Worm (Caenorhabditis elegans): ENCODE results near the gene F13E9.12.

Gene F13E9.12

ce11 chrIV:10898160-10898559 lies 23.7 kb upstream of the F13E9.12 start:
- TF ChIP-seq unc-55 (GFP tag; optimal IDR thresholded peaks at IDR 0.05) (no peak), nhr-10 (tag; optimal IDR thresholded peaks at IDR 0.05) (no peak), nhr-237 (tag; optimal IDR thresholded peaks at IDR 0.05) (no peak), ztf-11 (tag; optimal IDR thresholded peaks at IDR 0.05) (no peak), F13H6.1 (tag; optimal IDR thresholded peaks at IDR 0.05) (no peak), lsy-2 (tag; optimal IDR thresholded peaks at IDR 0.05) (no peak), ama-1 (optimal IDR thresholded peaks at IDR 0.05) (no peak), mdl-1 (tag; optimal IDR thresholded peaks at IDR 0.05) (no peak), ceh-82 (tag; optimal IDR thresholded peaks at IDR 0.05) (no peak), C34F6.9 (tag; optimal IDR thresholded peaks at IDR 0.05) (no peak), nhr-23 (tag; optimal IDR thresholded peaks at IDR 0.05) (no peak), fos-1 (tag; optimal IDR thresholded peaks at IDR 0.05) (no peak), nhr-11 (tag; optimal IDR thresholded peaks at IDR 0.05) (no peak), mbf-1 (tag; optimal IDR thresholded peaks at IDR 0.05) (no peak), egl-27 (tag; optimal IDR thresholded peaks at IDR 0.05) (no peak)

DNA sequence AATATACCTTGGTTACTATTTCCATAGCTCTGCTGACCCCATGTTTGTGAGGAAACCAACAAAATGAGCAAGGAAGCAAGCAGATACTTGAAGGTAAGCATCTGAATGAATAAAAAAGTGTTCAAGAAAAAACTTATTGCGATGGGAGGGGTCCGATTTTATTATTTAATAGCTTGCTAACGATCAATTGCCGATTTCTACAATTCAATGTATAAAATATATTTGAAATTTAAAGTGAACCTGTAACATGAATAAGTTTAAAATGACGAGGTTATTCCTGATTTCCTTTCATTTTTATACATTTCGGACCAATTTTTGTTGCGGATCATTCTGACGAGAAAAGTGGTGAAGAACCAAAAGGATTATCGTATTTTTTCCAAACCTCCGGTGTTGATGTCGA lies 22.1 kb upstream of the F13E9.12 start, which contains the start of gene srlf-13:
Gene srlf-13 (minus strand): TSS at position 101 of the 400 bp plus-strand sequence.
- no peak for TF ChIP-seq ama-1 (optimal IDR thresholded peaks at IDR 0.05)
- TF ChIP-seq F13H6.1 (tag; optimal IDR thresholded peaks at IDR 0.05): no peak
- TF ChIP-seq alr-1 (tag; optimal IDR thresholded peaks at IDR 0.05): no peak
- no peak for TF ChIP-seq nhr-21 (tag; optimal IDR thresholded peaks at IDR 0.05)
- TF ChIP-seq aly-2 (tag; optimal IDR thresholded peaks at IDR 0.05): no peak

DNA sequence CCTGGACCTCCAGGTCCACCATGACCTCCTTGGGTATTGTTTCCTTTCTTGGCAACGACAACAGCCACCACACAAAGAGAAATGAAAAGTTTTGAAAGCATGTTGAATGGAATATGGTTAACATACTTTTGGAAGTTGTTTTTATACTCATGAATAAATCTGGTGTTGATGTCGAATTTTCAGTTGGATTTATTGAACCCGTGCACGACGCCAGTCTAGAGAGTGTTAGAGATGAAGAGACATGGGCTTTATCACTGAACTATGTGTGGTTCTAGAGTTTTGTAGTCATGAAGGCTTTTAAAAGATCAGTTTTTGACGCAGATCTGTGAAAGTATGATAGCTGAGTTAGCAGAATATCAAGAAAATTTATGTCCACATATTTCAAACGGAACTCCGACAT lies 19.8 kb upstream of the F13E9.12 start, which contains the start of gene srlf-14:
Gene srlf-14 (minus strand): TSS at position 101 of the 400 bp plus-strand sequence.
- TF ChIP-seq Y55F3AM.14 (GFP tag; optimal IDR thresholded peaks at IDR 0.05): no peak
- TF ChIP-seq R02D3.7 (tag; optimal IDR thresholded peaks at IDR 0.05): no peak
- TF ChIP-seq gmeb-1 (tag; optimal IDR thresholded peaks at IDR 0.05): no peak
- no peak for TF ChIP-seq sma-9 (GFP tag; optimal IDR thresholded peaks at IDR 0.05)
- no peak for TF ChIP-seq sma-9 (tag; optimal IDR thresholded peaks at IDR 0.05)

- TF ChIP-seq nhr-6 (tag; optimal IDR thresholded peaks at IDR 0.05): no peak
- no peak for TF ChIP-seq Y55F3AM.14 (GFP tag; optimal IDR thresholded peaks at IDR 0.05)
- no peak for TF ChIP-seq snpc-4 (tag; optimal IDR thresholded peaks at IDR 0.05)
- TF ChIP-seq sma-9 (GFP tag; optimal IDR thresholded peaks at IDR 0.05): no peak
- no peak for TF ChIP-seq sma-9 (tag; optimal IDR thresholded peaks at IDR 0.05)
- TF ChIP-seq ceh-16 (tag; optimal IDR thresholded peaks at IDR 0.05): no peak
- no peak for TF ChIP-seq nhr-11 (tag; optimal IDR thresholded peaks at IDR 0.05)
- TF ChIP-seq unc-55 (GFP tag; optimal IDR thresholded peaks at IDR 0.05): no peak
- TF ChIP-seq elt-3 (tag; optimal IDR thresholded peaks at IDR 0.05): no peak
- no peak for TF ChIP-seq nhr-21 (tag; optimal IDR thresholded peaks at IDR 0.05)
- no peak for TF ChIP-seq blmp-1 (tag; optimal IDR thresholded peaks at IDR 0.05; ENCODE audit: insufficient read depth)
- no peak for TF ChIP-seq nhr-129 (tag; optimal IDR thresholded peaks at IDR 0.05)
These were observed 17.6 kb upstream of the F13E9.12 start, which contains the start of gene srlf-12 for ce11 chrIV:10891993-10892392. srlf-12 (minus strand) TSS chrIV:10892093.

DNA sequence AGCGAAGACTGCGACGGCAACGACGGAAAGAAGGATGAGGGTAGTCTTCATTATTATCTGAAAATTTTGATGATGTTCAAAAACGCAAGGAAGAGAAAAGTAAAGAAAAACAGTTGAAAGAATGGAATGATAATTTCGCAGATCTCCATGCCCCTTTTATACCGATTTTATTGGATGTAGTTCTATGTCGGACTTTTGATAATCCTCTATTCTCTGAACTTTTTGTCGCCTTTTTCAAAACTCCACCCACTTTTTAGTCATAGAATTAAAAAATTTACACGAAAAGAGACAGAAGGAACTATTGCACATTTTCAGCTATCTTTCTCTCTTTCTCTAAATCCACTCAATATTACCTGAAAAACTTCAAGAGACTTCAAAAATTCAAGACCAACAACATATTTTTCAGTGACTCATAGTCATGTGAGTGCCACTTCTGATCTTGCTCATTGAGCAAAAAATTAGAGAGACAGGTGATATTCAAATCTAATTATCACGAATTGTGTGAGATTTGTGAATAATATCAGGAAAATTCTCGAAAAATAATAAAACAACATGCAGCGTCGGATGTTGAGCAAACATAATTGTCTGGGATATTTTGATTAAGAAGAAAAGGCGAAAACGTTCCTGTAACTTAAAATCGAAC lies 15.5 kb upstream of the F13E9.12 start, which contains the start of gene F13E9.15:
Gene F13E9.15 (minus strand): TSS at position 51 of the 643 bp plus-strand sequence.
- TF ChIP-seq unc-55 (GFP tag; optimal IDR thresholded peaks at IDR 0.05) (no peak), nhr-21 (tag; optimal IDR thresholded peaks at IDR 0.05) (no peak), nhr-10 (tag; optimal IDR thresholded peaks at IDR 0.05) (no peak), F13H6.1 (tag; optimal IDR thresholded peaks at IDR 0.05) (no peak), mab-5 (tag; optimal IDR thresholded peaks at IDR 0.05) (no peak), sma-3 (GFP tag; optimal IDR thresholded peaks at IDR 0.05) (no peak), C34F6.9 (tag; optimal IDR thresholded peaks at IDR 0.05) (no peak), skn-1 (tag; optimal IDR thresholded peaks at IDR 0.05) (no peak), ceh-82 (tag; optimal IDR thresholded peaks at IDR 0.05) (no peak), nhr-6 (tag; optimal IDR thresholded peaks at IDR 0.05) (no peak), ztf-11 (tag; optimal IDR thresholded peaks at IDR 0.05) (no peak), dmd-4 (tag; optimal IDR thresholded peaks at IDR 0.05) (no peak), ztf-4 (tag; optimal IDR thresholded peaks at IDR 0.05) (no peak), lin-13 (GFP tag; optimal IDR thresholded peaks at IDR 0.05) (no peak), R02D3.7 (tag; optimal IDR thresholded peaks at IDR 0.05) (no peak), lsy-2 (tag; optimal IDR thresholded peaks at IDR 0.05) (no peak), aly-2 (tag; optimal IDR thresholded peaks at IDR 0.05) (no peak), ceh-16 (tag; optimal IDR thresholded peaks at IDR 0.05) (no peak), ZK546.5 (tag; optimal IDR thresholded peaks at IDR 0.05) (no peak)
